Worm (Caenorhabditis elegans) whole organism, L3 larva: ENCODE measurements around the gene T01G5.6.

Experiments
- R02D3.7 ChIP-seq: fragments of 150-350 bp; optimal IDR thresholded peaks from 2 replicates; lab custom pipeline; 2014; ENCODE audit warnings: missing biosample characterization, missing genetic modification characterization
- ZK546.5 ChIP-seq: sonication (generic microtip); optimal IDR thresholded peaks from 2 replicates; lab custom pipeline; 2017; ENCODE audit warnings: missing biosample characterization, missing genetic modification characterization
- aly-2 ChIP-seq: fragments of 150-350 bp; optimal IDR thresholded peaks from 2 replicates; lab custom pipeline; 2014; ENCODE audit warnings: missing biosample characterization, missing genetic modification characterization
- ceh-16 ChIP-seq: sonication (generic microtip); optimal IDR thresholded peaks from 2 replicates; lab custom pipeline; 2017; ENCODE audit warnings: missing biosample characterization, missing genetic modification characterization
- ceh-28 ChIP-seq: fragments of 150-350 bp; optimal IDR thresholded peaks from 2 replicates; lab custom pipeline; 2014; ENCODE audit warnings: missing biosample characterization, missing genetic modification reagents, missing genetic modification characterization
- ceh-82 ChIP-seq: fragments of 150-350 bp; optimal IDR thresholded peaks from 2 replicates; lab custom pipeline; 2014; ENCODE audit warnings: missing biosample characterization, missing genetic modification characterization
- egl-27 ChIP-seq: sonication (generic microtip); optimal IDR thresholded peaks from 4 replicates; lab custom pipeline; 2017; ENCODE audit warnings: missing biosample characterization, missing genetic modification reagents, missing genetic modification characterization
- egl-5 ChIP-seq: fragments of 150-350 bp; optimal IDR thresholded peaks from 2 replicates; lab custom pipeline; 2017; ENCODE audit warnings: missing biosample characterization, missing genetic modification reagents, missing genetic modification characterization, inconsistent platforms
- elt-2 ChIP-seq: sonication (generic microtip); optimal IDR thresholded peaks from 2 replicates; lab custom pipeline; 2016; ENCODE audit warnings: missing genetic modification reagents, mild to moderate bottlenecking, missing genetic modification characterization, missing compliant biosample characterization
- elt-3 ChIP-seq, 3 experiments: fragments of 150-350 bp in 1 of 3; sonication (generic microtip) in 2 of 3; optimal IDR thresholded peaks; 2 replicates in 2 of 3; 4 replicates in 1 of 3; lab custom pipeline; 2014 to 2017; ENCODE audit warnings: missing biosample characterization in 3 of 3, missing genetic modification characterization in 3 of 3
- eor-1 ChIP-seq, 2 experiments: fragments of 150-350 bp; optimal IDR thresholded peaks; 2 replicates each; lab custom pipeline; 2014 to 2018; ENCODE audit warnings: missing biosample characterization in 2 of 2, missing genetic modification characterization in 2 of 2
- fkh-2 ChIP-seq: fragments of 150-350 bp; optimal IDR thresholded peaks from 2 replicates; lab custom pipeline; 2014; ENCODE audit warnings: missing biosample characterization, missing genetic modification reagents, missing genetic modification characterization
- hmg-11 ChIP-seq: sonication (generic microtip); optimal IDR thresholded peaks from 2 replicates; lab custom pipeline; 2016; ENCODE audit warnings: missing genetic modification characterization, missing compliant biosample characterization
- jun-1 ChIP-seq: fragments of 150-350 bp; optimal IDR thresholded peaks from 2 replicates; lab custom pipeline; 2014; ENCODE audit warnings: missing biosample characterization, missing genetic modification reagents, missing genetic modification characterization
- lin-15B ChIP-seq: fragments of 150-350 bp; optimal IDR thresholded peaks from 2 replicates; lab custom pipeline; 2014; ENCODE audit warnings: missing biosample characterization, missing genetic modification characterization
- lin-39 ChIP-seq: fragments of 150-350 bp; optimal IDR thresholded peaks from 2 replicates; lab custom pipeline; 2018; ENCODE audit warnings: missing biosample characterization, missing genetic modification reagents, missing genetic modification characterization
- mdl-1 ChIP-seq: fragments of 150-350 bp; optimal IDR thresholded peaks from 2 replicates; lab custom pipeline; 2014; ENCODE audit warnings: missing biosample characterization, missing genetic modification characterization
- mml-1 ChIP-seq: fragments of 150-350 bp; sonication (generic microtip); optimal IDR thresholded peaks from 3 replicates; lab custom pipeline; 2014; ENCODE audit warnings: missing biosample characterization, missing genetic modification characterization
- nhr-11 ChIP-seq: fragments of 150-350 bp; optimal IDR thresholded peaks from 2 replicates; lab custom pipeline; 2014; ENCODE audit warnings: missing biosample characterization, missing genetic modification characterization
- nhr-12 ChIP-seq: fragments of 150-350 bp; optimal IDR thresholded peaks from 2 replicates; lab custom pipeline; 2014; ENCODE audit warnings: missing biosample characterization, missing genetic modification characterization
- nhr-23 ChIP-seq: fragments of 150-350 bp; optimal IDR thresholded peaks from 2 replicates; lab custom pipeline; 2014; ENCODE audit warnings: missing biosample characterization, missing genetic modification reagents, missing genetic modification characterization
- nhr-237 ChIP-seq: fragments of 150-350 bp; optimal IDR thresholded peaks from 2 replicates; lab custom pipeline; 2014; ENCODE audit warnings: missing biosample characterization, missing genetic modification characterization
- nhr-25 ChIP-seq: sonication (generic microtip); optimal IDR thresholded peaks from 2 replicates; lab custom pipeline; 2017; ENCODE audit warnings: missing biosample characterization, missing genetic modification characterization
- nhr-28 ChIP-seq: fragments of 150-350 bp; optimal IDR thresholded peaks from 2 replicates; lab custom pipeline; 2014; ENCODE audit warnings: missing biosample characterization, missing genetic modification characterization
- nhr-43 ChIP-seq: sonication (generic microtip); optimal IDR thresholded peaks from 2 replicates; lab custom pipeline; 2016; ENCODE audit warnings: mild to moderate bottlenecking, missing genetic modification characterization, missing compliant biosample characterization; ENCODE audit not compliant: poor library complexity, severe bottlenecking
- nhr-67 ChIP-seq: fragments of 150-350 bp; optimal IDR thresholded peaks from 2 replicates; lab custom pipeline; 2014; ENCODE audit warnings: missing biosample characterization, missing genetic modification characterization
- nhr-77 ChIP-seq: fragments of 150-350 bp; optimal IDR thresholded peaks from 2 replicates; lab custom pipeline; 2014; ENCODE audit warnings: missing biosample characterization, missing genetic modification characterization
- pha-4 ChIP-seq: fragments of 150-350 bp; optimal IDR thresholded peaks from 2 replicates; lab custom pipeline; 2014; ENCODE audit warnings: missing biosample characterization, missing genetic modification reagents, missing genetic modification characterization
- sea-2 ChIP-seq: fragments of 150-350 bp; sonication (generic microtip); optimal IDR thresholded peaks from 4 replicates; lab custom pipeline; 2014; ENCODE audit warnings: missing biosample characterization, missing genetic modification reagents, missing genetic modification characterization
- skn-1 ChIP-seq: fragments of 150-350 bp; optimal IDR thresholded peaks from 2 replicates; lab custom pipeline; 2014; ENCODE audit warnings: missing biosample characterization, missing genetic modification characterization
- zag-1 ChIP-seq: fragments of 150-350 bp; optimal IDR thresholded peaks from 2 replicates; lab custom pipeline; 2014; ENCODE audit warnings: missing biosample characterization, missing genetic modification characterization
- ztf-11 ChIP-seq: fragments of 150-350 bp; optimal IDR thresholded peaks from 2 replicates; lab custom pipeline; 2014; ENCODE audit warnings: missing biosample characterization, missing genetic modification characterization
- ztf-4 ChIP-seq: fragments of 150-350 bp; optimal IDR thresholded peaks from 2 replicates; lab custom pipeline; 2014; ENCODE audit warnings: missing biosample characterization, missing genetic modification characterization

The T01G5.6 gene

ce11 chrV:15094749-15095148 lies 19.1 kb downstream of the T01G5.6 start, which contains the start of gene srx-78:
Gene srx-78, plus strand, starts transcription at chrV:15095049.
- TF ChIP-seq aly-2 (tag; lab: Kevin White, UChicago) (no peak), nhr-25 (tag; lab: Kevin White, UChicago) (no peak), nhr-77 (tag; lab: Kevin White, UChicago) (no peak), ceh-16 (tag; lab: Kevin White, UChicago) (no peak), mdl-1 (tag; lab: Kevin White, UChicago) (no peak), ZK546.5 (no peak), nhr-23 (tag; lab: Kevin White, UChicago) (no peak), sea-2 (GFP tag; lab: Kevin White, UChicago) (no peak), ceh-82 (tag; lab: Kevin White, UChicago) (no peak), nhr-11 (tag; lab: Kevin White, UChicago) (no peak), ceh-28 (no peak), eor-1 (tag; optimal IDR thresholded peaks at IDR 0.05; lab: Kevin White, UChicago) (no peak), ztf-4 (tag; lab: Kevin White, UChicago) (no peak), nhr-28 (tag; lab: Kevin White, UChicago) (no peak), elt-3 (tag; optimal IDR thresholded peaks at IDR 0.05; lab: Kevin White, UChicago) (no peak), skn-1 (tag; lab: Kevin White, UChicago) (no peak), fkh-2 (tag; lab: Kevin White, UChicago) (no peak), nhr-67 (tag; lab: Kevin White, UChicago) (no peak), jun-1 (no peak)

- TF ChIP-seq nhr-67 (tag; lab: Kevin White, UChicago) = no peak
- no peak for TF ChIP-seq nhr-43
- no peak for TF ChIP-seq nhr-237 (tag; lab: Kevin White, UChicago)
- peak; percentile 77 for TF ChIP-seq pha-4 (tag; lab: Kevin White, UChicago)
- TF ChIP-seq egl-5 (tag; lab: Kevin White, UChicago) = no peak
- no peak for TF ChIP-seq mml-1 (tag; lab: Kevin White, UChicago)
Observed at ce11 chrV:15092666-15093065, 21.2 kb downstream of the T01G5.6 start, which contains the start of gene txt-12. Gene txt-12, plus strand, starts transcription at chrV:15092966.

- no peak for TF ChIP-seq skn-1 (tag; lab: Kevin White, UChicago)
- no peak for TF ChIP-seq nhr-77 (tag; lab: Kevin White, UChicago)
- TF ChIP-seq ztf-11 = no peak
- TF ChIP-seq ceh-16 (tag; lab: Kevin White, UChicago) = no peak
- no peak for TF ChIP-seq sea-2 (GFP tag; lab: Kevin White, UChicago)
- no peak for TF ChIP-seq elt-2
- TF ChIP-seq mdl-1 (tag; lab: Kevin White, UChicago) = no peak
- no peak for TF ChIP-seq ZK546.5
- TF ChIP-seq nhr-12 = no peak
- no peak for TF ChIP-seq jun-1
- TF ChIP-seq nhr-28 (tag; lab: Kevin White, UChicago) = no peak
- no peak for TF ChIP-seq nhr-23 (tag; lab: Kevin White, UChicago)
- TF ChIP-seq egl-27 (tag; lab: Kevin White, UChicago) = no peak
Observed at ce11 chrV:15090457-15090856, 23.4 kb downstream of the T01G5.6 start, which contains the start of gene C01G10.17. Gene C01G10.17, plus strand, starts transcription at chrV:15090757.

ce11 chrV:15089438-15089837 lies 24.5 kb downstream of the T01G5.6 start, which contains the start of the genes C01G10.5 and C01G10.4:
Gene C01G10.5, minus strand, starts transcription at chrV:15089538.
Gene C01G10.4, plus strand, starts transcription at chrV:15089740.
- TF ChIP-seq nhr-25 (tag; lab: Kevin White, UChicago) (no peak), nhr-23 (tag; lab: Kevin White, UChicago) (no peak), hmg-11 (tag; lab: Kevin White, UChicago) (no peak), nhr-28 (tag; lab: Kevin White, UChicago) (no peak), nhr-11 (tag; lab: Kevin White, UChicago) (no peak), egl-27 (tag; lab: Kevin White, UChicago) (no peak), lin-15B (tag; lab: Kevin White, UChicago) (no peak), fkh-2 (tag; lab: Kevin White, UChicago) (no peak), aly-2 (tag; lab: Kevin White, UChicago) (no peak), nhr-237 (tag; lab: Kevin White, UChicago) (no peak), jun-1 (no peak), zag-1 (tag; lab: Kevin White, UChicago) (no peak), R02D3.7 (tag; lab: Kevin White, UChicago) (no peak)

ce11 chrV:15088613-15089012 lies 25.3 kb downstream of the T01G5.6 start, which contains the start of gene C01G10.18:
Gene C01G10.18, minus strand, starts transcription at chrV:15088713.
- TF ChIP-seq mdl-1 (tag; lab: Kevin White, UChicago) (no peak), egl-27 (tag; lab: Kevin White, UChicago) (no peak), egl-5 (tag; lab: Kevin White, UChicago) (no peak), elt-3 (tag; optimal IDR thresholded peaks at IDR 0.05; lab: Kevin White, UChicago) (no peak), lin-39 (tag; lab: Kevin White, UChicago) (no peak), elt-2 (no peak), fkh-2 (tag; lab: Kevin White, UChicago) (no peak), eor-1 (tag; optimal IDR thresholded peaks at IDR 0.05; lab: Kevin White, UChicago) (no peak)
